Worm (Caenorhabditis elegans): ENCODE results near the gene F13H8.11.

- TF ChIP-seq tra-4 (tag; optimal IDR thresholded peaks at IDR 0.05) (no peak), flt-1 (GFP tag; IDR thresholded peaks at IDR 0.05) (no peak), tbx-37 (GFP tag; conservative IDR thresholded peaks at IDR 0.05) (no peak), hmg-4 (GFP tag; optimal IDR thresholded peaks at IDR 0.05) (no peak)
These were observed 36.1 kb downstream of the F13H8.11 start for ce11 chrII:6223755-6224154.
